Worm (Caenorhabditis elegans): ENCODE results near the gene K10C9.4.

K10C9.4 gene

ce11 chrV:1003400-1003799 lies 49.4 kb downstream of the K10C9.4 start, which contains the start of gene Y50D4C.5:
Y50D4C.5 (minus strand) TSS chrV:1003744.
- TF ChIP-seq ceh-79 (tag; optimal IDR thresholded peaks at IDR 0.05) (no peak), egl-18 (GFP tag; IDR thresholded peaks at IDR 0.05) (no peak), ceh-91 (GFP tag; IDR thresholded peaks at IDR 0.05) (no peak), F33H1.4 (GFP tag; IDR thresholded peaks at IDR 0.05) (no peak), zfh-2 (GFP tag; conservative IDR thresholded peaks at IDR 0.05) (peak; percentile 41; the same call in 1 of the 2 replicates), akir-1 (GFP tag; optimal IDR thresholded peaks at IDR 0.05) (no peak)

ce11 chrV:1001163-1001562 lies 51.7 kb downstream of the K10C9.4 start:
- peak; percentile 27; the same call in 1 of the 2 replicates for TF ChIP-seq mcd-1 (GFP tag; IDR thresholded peaks at IDR 0.05)
- TF ChIP-seq C17E4.6 (GFP tag; IDR thresholded peaks at IDR 0.05): no peak
- TF ChIP-seq zfh-2 (GFP tag; conservative IDR thresholded peaks at IDR 0.05): peak; percentile 83
- TF ChIP-seq egrh-3 (GFP tag; IDR thresholded peaks at IDR 0.05): peak; percentile 70; the same call in 1 of the 2 replicates

Data from whole organism, young adult.